Worm (Caenorhabditis elegans): ENCODE results near the gene pdf-1.
A peak's percentile ranks its signal among the peaks of the same experiment; 100 is the strongest.

DNA sequence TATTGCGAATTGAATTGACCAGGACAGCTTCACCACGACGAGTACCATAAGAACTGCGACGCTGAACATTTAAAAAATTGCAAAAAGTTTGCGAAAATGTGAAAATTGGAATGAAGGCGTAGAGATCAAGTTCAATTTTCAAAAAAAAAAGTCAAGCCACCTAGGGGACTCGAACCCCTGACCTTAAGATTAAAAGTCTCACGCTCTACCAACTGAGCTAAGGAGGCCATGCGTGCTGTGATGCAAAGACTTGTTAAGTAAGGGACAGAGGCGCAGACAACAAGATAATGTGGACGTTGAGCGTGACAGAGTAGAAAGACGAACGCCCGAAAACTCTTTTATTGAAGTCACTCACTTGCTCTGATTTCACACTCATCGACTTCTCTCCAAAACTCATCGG, 24.7 kb downstream of the pdf-1 start:
- peak; percentile 89 for TF ChIP-seq tab-1 (GFP tag; IDR thresholded peaks at IDR 0.05)
- TF ChIP-seq ztf-23 (GFP tag; IDR thresholded peaks at IDR 0.05): peak; percentile 87
